Worm (Caenorhabditis elegans) whole organism, late embryonic: Measurements from ENCODE around the gene gst-4.

Source experiments
- ceh-30 ChIP-seq: fragments of 150-350 bp; optimal IDR thresholded peaks from 2 replicates; lab custom pipeline; 2014; ENCODE audit warnings: missing biosample characterization, missing genetic modification characterization
- hlh-15 ChIP-seq: sonication (generic microtip); optimal IDR thresholded peaks from 2 replicates; lab custom pipeline; 2016; ENCODE audit warnings: missing genetic modification characterization, missing compliant biosample characterization
- pha-4 ChIP-seq: fragments of 150-350 bp; optimal IDR thresholded peaks from 2 replicates; lab custom pipeline; 2018; ENCODE audit warnings: missing biosample characterization, missing genetic modification reagents, missing genetic modification characterization
- unc-86 ChIP-seq: sonication (generic microtip); optimal IDR thresholded peaks from 2 replicates; lab custom pipeline; 2016; ENCODE audit warnings: missing genetic modification characterization, missing compliant biosample characterization

DNA sequence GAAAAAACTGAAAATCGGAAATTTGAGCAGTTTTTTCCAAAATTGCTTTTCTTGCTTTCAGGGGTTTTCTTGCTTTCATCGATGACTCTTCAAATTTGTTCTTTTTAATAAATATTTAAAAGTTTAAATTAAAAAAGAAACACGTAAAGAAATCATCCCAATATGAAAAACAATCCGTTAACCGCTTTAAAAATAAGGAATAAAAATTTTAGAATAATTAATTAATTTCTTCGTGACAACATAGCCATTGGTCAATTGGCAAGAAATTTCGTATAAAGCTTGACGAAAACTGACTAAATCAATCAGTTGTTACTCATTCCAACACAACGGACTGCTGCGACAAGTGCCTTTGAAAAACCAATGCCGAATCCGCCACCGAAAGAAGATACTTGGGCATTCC lies 29.5 kb upstream of the gst-4 start, which contains the start of gene nsph-3.2:
- no peak for TF ChIP-seq pha-4 (tag; lab: Kevin White, UChicago)
- no peak for TF ChIP-seq unc-86 (tag; lab: Kevin White, UChicago)
- no peak for TF ChIP-seq hlh-15
- no peak for TF ChIP-seq ceh-30
